Fruit fly (Drosophila melanogaster): Measurements from ENCODE around the gene comm2.

comm2 gene

dm6 chr3L:15728195-15728594 lies 28.5 kb upstream of the comm2 start, which contains the start of gene comm (continued):
- TF ChIP-seq CG3163 (GFP tag; optimal IDR thresholded peaks at IDR 0.05) (no peak), stc (GFP tag; IDR thresholded peaks at IDR 0.05) (peak; percentile 49; the same call in 1 of the 2 replicates), CG10543 (GFP tag; optimal IDR thresholded peaks at IDR 0.05) (peak; percentile 7), Dref (GFP tag; IDR thresholded peaks at IDR 0.05) (no peak), CG18599 (GFP tag; optimal IDR thresholded peaks at IDR 0.05) (peak; percentile 22), CG12071 (GFP tag; optimal IDR thresholded peaks at IDR 0.05) (peak; percentile 57), Ravus (GFP tag; IDR thresholded peaks at IDR 0.05) (no peak), CG17361 (GFP tag; IDR thresholded peaks at IDR 0.05) (no peak), Hand (GFP tag; optimal IDR thresholded peaks at IDR 0.05) (peak; percentile 11), row (GFP tag; IDR thresholded peaks at IDR 0.05) (no peak), Fer3 (tag; optimal IDR thresholded peaks at IDR 0.05) (peak; percentile 11), CG12155 (GFP tag; optimal IDR thresholded peaks at IDR 0.05) (no peak), Ssrp (tag; optimal IDR thresholded peaks at IDR 0.05) (no peak), slp2 (GFP tag; optimal IDR thresholded peaks at IDR 0.05) (no peak), CG43689 (GFP tag; IDR thresholded peaks at IDR 0.05) (no peak), CG14710 (tag; optimal IDR thresholded peaks at IDR 0.05) (no peak), pum (GFP tag; optimal IDR thresholded peaks at IDR 0.05) (no peak), sug (tag; optimal IDR thresholded peaks at IDR 0.05) (peak; percentile 39), Asciz (GFP tag; optimal IDR thresholded peaks at IDR 0.05) (no peak), CG15011 (GFP tag; optimal IDR thresholded peaks at IDR 0.05) (no peak), CG31224 (GFP tag; IDR thresholded peaks at IDR 0.05) (no peak), CG17802 (tag; optimal IDR thresholded peaks at IDR 0.05) (no peak), nau (GFP tag; optimal IDR thresholded peaks at IDR 0.05) (no peak), CG12659 (GFP tag; optimal IDR thresholded peaks at IDR 0.05) (no peak), ash1 (GFP tag; optimal IDR thresholded peaks at IDR 0.05) (peak; percentile 73), tll (GFP tag; optimal IDR thresholded peaks at IDR 0.05) (peak in 1 of 2 experiments; percentile 33), ATbp (GFP tag; optimal IDR thresholded peaks at IDR 0.05) (no peak), Sry-β (GFP tag; optimal IDR thresholded peaks at IDR 0.05) (no peak), fru (optimal IDR thresholded peaks at IDR 0.05) (no peak), CG4854 (GFP tag; optimal IDR thresholded peaks at IDR 0.05) (no peak), nmo (GFP tag; optimal IDR thresholded peaks at IDR 0.05) (no peak), al (GFP tag; IDR thresholded peaks at IDR 0.05) (no peak), fd3F (GFP tag; optimal IDR thresholded peaks at IDR 0.05) (no peak), B-H1 (GFP tag; IDR thresholded peaks at IDR 0.05) (no peak; the same call in 2 of the 3 replicates), CG7928 (GFP tag; optimal IDR thresholded peaks at IDR 0.05) (no peak), CG17328 (GFP tag; IDR thresholded peaks at IDR 0.05) (no peak; the same call in 1 of the 2 replicates), CG4617 (GFP tag; optimal IDR thresholded peaks at IDR 0.05; ENCODE audit: borderline replicate concordance) (no peak), vvl (GFP tag; IDR thresholded peaks at IDR 0.05) (peak; percentile 82), E2f1 (GFP tag; IDR thresholded peaks at IDR 0.05) (no peak), hkb (optimal IDR thresholded peaks at IDR 0.05) (no peak), hkb (GFP tag; IDR thresholded peaks at IDR 0.05) (0 out of 2 replicates have a peak, but pooled peaks have one; percentile 41), vfl (GFP tag; optimal IDR thresholded peaks at IDR 0.05) (no peak), tx (GFP tag; optimal IDR thresholded peaks at IDR 0.05) (no peak), Ets97D (GFP tag; optimal IDR thresholded peaks at IDR 0.05) (no peak), CG17186 (GFP tag; optimal IDR thresholded peaks at IDR 0.05) (no peak), emc (GFP tag; optimal IDR thresholded peaks at IDR 0.05) (no peak), usp (GFP tag; optimal IDR thresholded peaks at IDR 0.05) (no peak), CG8478 (optimal IDR thresholded peaks at IDR 0.05) (no peak), D19A (tag; optimal IDR thresholded peaks at IDR 0.05) (peak; percentile 14), Poxn (GFP tag; IDR thresholded peaks at IDR 0.05) (no peak), Bgb (GFP tag; IDR thresholded peaks at IDR 0.05; ENCODE audit: partially characterized antibody) (peak; percentile 77), CG3847 (GFP tag; IDR thresholded peaks at IDR 0.05) (no peak)
